Worm (Caenorhabditis elegans): ENCODE measurements around the gene H23L24.4.

H23L24.4 gene

DNA sequence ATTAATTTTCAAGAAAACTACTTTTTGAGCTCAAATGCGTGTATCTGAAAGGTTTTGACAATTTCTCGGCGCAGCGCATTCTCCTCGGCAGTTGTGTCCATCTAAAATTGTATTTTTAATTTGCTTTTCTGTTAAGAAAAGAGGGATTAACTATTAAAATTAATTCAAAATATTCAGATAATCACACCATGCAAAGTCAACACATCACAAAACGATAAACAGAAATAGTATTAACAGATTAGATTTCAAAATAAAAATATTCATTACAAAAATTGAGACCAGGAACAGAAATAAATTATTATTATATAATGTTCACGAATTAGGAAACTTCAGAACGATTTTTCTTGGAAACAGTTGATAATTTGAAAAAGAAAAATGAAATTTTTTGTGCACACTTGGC is 18.9 kb downstream of the H23L24.4 start, which contains the start of gene pole-2:
Gene pole-2, minus strand, starts transcription at position 101 of the 400 bp plus-strand sequence.
- TF ChIP-seq grh-1 (GFP tag; IDR thresholded peaks at IDR 0.05) (no peak), snpc-4 (tag; optimal IDR thresholded peaks at IDR 0.05) (no peak), Y116A8C.19 (tag; optimal IDR thresholded peaks at IDR 0.05; ENCODE audit: borderline replicate concordance) (no peak), nhr-90 (tag; optimal IDR thresholded peaks at IDR 0.05; ENCODE audit: poor library complexity) (no peak), egl-27 (tag; optimal IDR thresholded peaks at IDR 0.05) (no peak), elt-2 (tag; optimal IDR thresholded peaks at IDR 0.05) (no peak), sox-4 (tag; optimal IDR thresholded peaks at IDR 0.05) (no peak), tlp-1 (tag; optimal IDR thresholded peaks at IDR 0.05) (no peak), mab-9 (GFP tag; IDR thresholded peaks at IDR 0.05) (no peak), ceh-82 (tag; optimal IDR thresholded peaks at IDR 0.05) (no peak)

DNA sequence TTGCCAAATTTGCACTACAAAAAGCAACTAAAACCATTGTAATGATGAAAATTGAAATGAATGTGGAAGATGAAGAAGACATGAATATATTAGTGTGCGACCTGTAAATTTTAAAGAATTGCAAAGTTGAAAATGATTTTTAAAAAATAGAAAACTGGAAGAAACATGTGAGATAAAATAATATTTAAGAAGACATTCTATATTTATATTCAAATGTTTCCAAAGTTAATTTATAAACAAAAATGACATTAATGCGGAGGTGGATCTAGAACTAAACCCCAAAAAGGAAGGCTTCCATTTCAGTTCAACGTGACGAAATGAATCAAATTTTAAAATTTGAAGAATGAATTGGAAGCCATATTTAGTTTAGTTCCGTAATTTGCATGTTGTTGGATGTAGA is 26.2 kb downstream of the H23L24.4 start, which contains the start of gene nlp-60:
Gene nlp-60, minus strand, starts transcription at position 101 of the 400 bp plus-strand sequence.
- TF ChIP-seq elt-2 (tag; optimal IDR thresholded peaks at IDR 0.05) (no peak), unc-130 (tag; optimal IDR thresholded peaks at IDR 0.05) (no peak), fkh-4 (tag; optimal IDR thresholded peaks at IDR 0.05; ENCODE audit: borderline replicate concordance) (no peak), hpl-2 (GFP tag; optimal IDR thresholded peaks at IDR 0.05) (no peak), isw-1 (GFP tag; IDR thresholded peaks at IDR 0.05) (no peak), hlh-17 (GFP tag; optimal IDR thresholded peaks at IDR 0.05; ENCODE audit: borderline replicate concordance) (no peak), mep-1 (tag; optimal IDR thresholded peaks at IDR 0.05) (no peak), ceh-63 (GFP tag; optimal IDR thresholded peaks at IDR 0.05) (no peak), irx-1 (tag; optimal IDR thresholded peaks at IDR 0.05) (no peak), egl-13 (tag; optimal IDR thresholded peaks at IDR 0.05) (no peak), mdl-1 (tag; optimal IDR thresholded peaks at IDR 0.05) (no peak), hlh-4 (tag; optimal IDR thresholded peaks at IDR 0.05) (no peak), swsn-7 (tag; optimal IDR thresholded peaks at IDR 0.05) (no peak)

DNA sequence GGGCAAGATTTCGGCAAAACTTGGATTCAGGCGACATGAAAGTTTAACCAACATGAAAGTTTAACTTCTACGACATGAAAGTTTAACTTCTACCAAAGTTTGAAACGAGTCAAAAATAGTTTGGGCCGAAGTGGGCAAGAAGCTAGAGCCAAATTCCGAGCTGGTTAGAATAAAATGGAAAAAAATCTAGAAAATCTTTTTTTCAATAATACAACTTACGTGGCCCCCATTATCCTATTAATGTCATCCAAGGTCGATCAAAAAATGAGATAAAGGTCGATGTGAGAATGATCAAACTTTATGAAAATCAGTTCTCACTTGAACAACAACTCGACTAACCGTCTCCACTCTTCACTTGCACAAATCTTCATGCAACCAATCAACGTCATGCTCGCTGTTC is 28.1 kb downstream of the H23L24.4 start, which contains the start of gene F08B4.8:
Gene F08B4.8, plus strand, starts transcription at position 301 of the 400 bp plus-strand sequence.
- TF ChIP-seq egl-13 (tag; optimal IDR thresholded peaks at IDR 0.05) (no peak), lsy-2 (tag; optimal IDR thresholded peaks at IDR 0.05) (no peak), tlp-1 (tag; optimal IDR thresholded peaks at IDR 0.05) (no peak), nhr-47 (tag; optimal IDR thresholded peaks at IDR 0.05) (no peak), ces-1 (GFP tag; optimal IDR thresholded peaks at IDR 0.05) (no peak)

ce11 chrIV:8673733-8674375 is 31.6 kb downstream of the H23L24.4 start:
- no peak for TF ChIP-seq lir-3 (tag; optimal IDR thresholded peaks at IDR 0.05; ENCODE audit: poor library complexity)
- no peak for TF ChIP-seq efl-1 (optimal IDR thresholded peaks at IDR 0.05)
- TF ChIP-seq efl-1 (GFP tag; optimal IDR thresholded peaks at IDR 0.05 in 1 of 2) = peak in 1 of 2 experiments; percentile 26

- no peak for TF ChIP-seq lsy-2 (tag; optimal IDR thresholded peaks at IDR 0.05)
Observed at ce11 chrIV:8668635-8669034, 36.8 kb downstream of the H23L24.4 start, which contains the start of gene cdh-5. TSS of gene cdh-5 (plus strand) at chrIV:8668935.

ce11 chrIV:8665778-8666177 is 39.6 kb downstream of the H23L24.4 start:
- no peak for TF ChIP-seq fos-1 (tag; optimal IDR thresholded peaks at IDR 0.05)
- TF ChIP-seq lin-35 (GFP tag; optimal IDR thresholded peaks at IDR 0.05) = peak in 1 of 2 experiments; percentile 4
- TF ChIP-seq dpl-1 (GFP tag; optimal IDR thresholded peaks at IDR 0.05) = peak in 1 of 3 experiments; percentile 15
- no peak for TF ChIP-seq nhr-76 (tag; optimal IDR thresholded peaks at IDR 0.05)
- no peak for TF ChIP-seq efl-1 (optimal IDR thresholded peaks at IDR 0.05)
- peak in 1 of 2 experiments; percentile 29 for TF ChIP-seq efl-1 (GFP tag; optimal IDR thresholded peaks at IDR 0.05 in 1 of 2)
- no peak for TF ChIP-seq lsy-2 (tag; optimal IDR thresholded peaks at IDR 0.05)
- no peak for TF ChIP-seq tbx-2 (tag; optimal IDR thresholded peaks at IDR 0.05)
